Worm (Caenorhabditis elegans): ENCODE data around the gene lin-33.

DNA sequence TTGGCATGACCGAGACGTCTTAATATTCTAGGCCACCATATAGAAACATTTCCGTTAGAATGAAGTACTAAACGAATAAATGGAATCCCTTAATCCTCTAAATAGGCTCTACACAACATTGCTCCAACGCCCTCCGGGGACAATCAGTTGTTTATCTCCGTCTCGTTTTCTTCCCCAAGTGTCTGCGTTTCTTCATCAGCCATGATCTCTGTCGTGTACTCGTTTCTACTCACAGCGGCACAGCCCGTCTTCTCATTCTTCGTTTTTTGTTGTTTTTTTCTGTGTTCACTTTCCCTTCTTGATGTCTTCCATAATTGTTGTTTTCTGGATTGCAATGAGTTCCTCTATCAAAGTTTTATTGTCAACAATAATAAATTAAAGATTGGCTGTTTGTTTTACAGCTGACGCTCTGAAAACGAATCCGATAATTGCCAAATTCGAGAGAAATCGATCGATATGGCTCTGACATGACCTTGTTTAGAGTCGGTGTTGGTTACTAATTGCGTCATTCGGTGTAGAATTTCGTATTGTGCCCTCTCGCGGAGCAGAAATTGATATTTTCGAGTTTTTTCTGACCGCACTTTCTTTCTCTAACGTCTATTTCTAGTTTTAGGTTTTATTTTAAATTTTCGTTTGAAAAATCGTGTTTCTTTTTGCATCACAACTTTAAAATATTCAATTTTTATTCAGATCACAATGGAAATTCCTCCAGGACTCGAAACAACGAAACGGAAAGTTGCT lies 11.0 kb downstream of the lin-33 start, which contains the start of gene pfkb-1.2:
- no peak for TF ChIP-seq T22C8.4 (GFP tag; IDR thresholded peaks at IDR 0.05)
- TF ChIP-seq cog-1 (tag; optimal IDR thresholded peaks at IDR 0.05) = no peak
- TF ChIP-seq klf-2 (GFP tag; conservative IDR thresholded peaks at IDR 0.05) = no peak
- TF ChIP-seq med-1 (GFP tag; optimal IDR thresholded peaks at IDR 0.05; ENCODE audit: insufficient read depth) = no peak
- TF ChIP-seq flt-1 (GFP tag; IDR thresholded peaks at IDR 0.05) = no peak

Measured in whole organism, midembryonic.